Worm (Caenorhabditis elegans) whole organism, L4/young adult: ENCODE data around the gene sri-29.

Experiments used
- W03F9.2 ChIP-seq: fragments of 150-350 bp; optimal IDR thresholded peaks from 2 replicates; lab custom pipeline; 2014; ENCODE audit warnings: missing biosample characterization, missing genetic modification characterization
- dao-5 ChIP-seq: sonication (generic microtip); optimal IDR thresholded peaks from 2 replicates; lab custom pipeline; 2016; ENCODE audit warnings: missing genotype, missing genetic modification characterization, moderate library complexity, missing compliant biosample characterization
- him-1 ChIP-seq: sonication (generic microtip); optimal IDR thresholded peaks from 2 replicates; lab custom pipeline; 2016; ENCODE audit warnings: missing genotype, missing genetic modification reagents, missing genetic modification characterization, missing compliant biosample characterization

- TF ChIP-seq dao-5 (tag; lab: Kevin White, UChicago) (no peak), him-1 (tag; lab: Kevin White, UChicago) (no peak), W03F9.2 (tag; lab: Kevin White, UChicago) (no peak)
Measured at ce11 chrII:3053689-3054088, 9.6 kb downstream of the sri-29 start.
